Fruit fly (Drosophila melanogaster) Kc167 (cell line): Measurements from ENCODE around the gene lectin-21Ca.

Source experiments
- Myc ChIP-seq: fragments of >200 bp; optimal IDR thresholded peaks from 2 replicates; lab custom pipeline; 2017; ENCODE audit warnings: missing external identifiers
- Sin3A ChIP-seq: fragments of >200 bp; optimal IDR thresholded peaks from 2 replicates; lab custom pipeline; 2018; ENCODE audit warnings: missing external identifiers
- h ChIP-seq: fragments of >200 bp; optimal IDR thresholded peaks from 3 replicates; lab custom pipeline; 2018; ENCODE audit warnings: missing external identifiers
- insv ChIP-seq: fragments of >200 bp; optimal IDR thresholded peaks from 3 replicates; lab custom pipeline; 2018; ENCODE audit warnings: missing external identifiers
- psq ChIP-seq: fragments of >200 bp; optimal IDR thresholded peaks from 2 replicates; lab custom pipeline; 2017; ENCODE audit warnings: missing external identifiers
- ttk ChIP-seq: sonication (Bioruptor generic); optimal IDR thresholded peaks from 2 replicates; lab custom pipeline; 2017; ENCODE audit warnings: missing external identifiers

- TF ChIP-seq Myc (lab: Kevin White, UChicago) (no peak), ttk (lab: Kevin White, UChicago) (no peak), Sin3A (lab: Kevin White, UChicago) (no peak), h (no peak), insv (no peak), psq (no peak)
Observed at dm6 chr2L:594635-595384, 29.6 kb upstream of the lectin-21Ca start, which contains the start of gene Gsc.
